Fruit fly (Drosophila melanogaster): ENCODE measurements around the gene bai.

Gene bai

dm6 chr3R:25033142-25033586 is 6.0 kb upstream of the bai start, which contains the start of gene Smg6 (continued):
- TF ChIP-seq chm (GFP tag; IDR thresholded peaks at IDR 0.05) (0 out of 2 replicates have a peak, but pooled peaks have one; percentile 10), sima (GFP tag; optimal IDR thresholded peaks at IDR 0.05) (no peak), NC2β (GFP tag; optimal IDR thresholded peaks at IDR 0.05) (no peak), CG2889 (GFP tag; IDR thresholded peaks at IDR 0.05) (no peak), hkb (optimal IDR thresholded peaks at IDR 0.05) (peak; percentile 6), hkb (GFP tag; IDR thresholded peaks at IDR 0.05) (no peak), mirr (GFP tag; optimal IDR thresholded peaks at IDR 0.05) (no peak), lilli (GFP tag; optimal IDR thresholded peaks at IDR 0.05) (no peak), CG7372 (GFP tag; IDR thresholded peaks at IDR 0.05) (no peak), MTF-1 (GFP tag; optimal IDR thresholded peaks at IDR 0.05; ENCODE audit: borderline replicate concordance) (no peak), sqz (GFP tag; optimal IDR thresholded peaks at IDR 0.05) (no peak), CG9609 (GFP tag; optimal IDR thresholded peaks at IDR 0.05) (no peak), CG4282 (GFP tag; optimal IDR thresholded peaks at IDR 0.05) (no peak), CG6654 (GFP tag; optimal IDR thresholded peaks at IDR 0.05) (no peak), dati (GFP tag; IDR thresholded peaks at IDR 0.05) (no peak), knrl (GFP tag; IDR thresholded peaks at IDR 0.05; ENCODE audit: partially characterized antibody) (no peak), tx (GFP tag; optimal IDR thresholded peaks at IDR 0.05) (no peak), CG31224 (GFP tag; IDR thresholded peaks at IDR 0.05) (no peak), tll (GFP tag; optimal IDR thresholded peaks at IDR 0.05) (no peak), sug (tag; optimal IDR thresholded peaks at IDR 0.05) (no peak), Lim3 (GFP tag; IDR thresholded peaks at IDR 0.05) (no peak), CG43689 (GFP tag; IDR thresholded peaks at IDR 0.05) (no peak), prd (optimal IDR thresholded peaks at IDR 0.05) (no peak), prd (GFP tag; IDR thresholded peaks at IDR 0.05) (no peak), CG12155 (GFP tag; optimal IDR thresholded peaks at IDR 0.05) (no peak), CG12391 (tag; optimal IDR thresholded peaks at IDR 0.05) (no peak), Mad (GFP tag; optimal IDR thresholded peaks at IDR 0.05) (no peak), CG17186 (GFP tag; optimal IDR thresholded peaks at IDR 0.05) (peak; percentile 59), mam (GFP tag; optimal IDR thresholded peaks at IDR 0.05) (no peak), Sox102F (GFP tag; optimal IDR thresholded peaks at IDR 0.05) (no peak), CG4424 (GFP tag; optimal IDR thresholded peaks at IDR 0.05) (no peak), CG6765 (GFP tag; optimal IDR thresholded peaks at IDR 0.05) (no peak), CG3407 (GFP tag; optimal IDR thresholded peaks at IDR 0.05) (no peak), Side (GFP tag; optimal IDR thresholded peaks at IDR 0.05) (no peak), CG7963 (GFP tag; IDR thresholded peaks at IDR 0.05; ENCODE audit: partially characterized antibody) (no peak), Hand (GFP tag; optimal IDR thresholded peaks at IDR 0.05) (no peak), ATbp (GFP tag; optimal IDR thresholded peaks at IDR 0.05) (no peak), CG8089 (GFP tag; optimal IDR thresholded peaks at IDR 0.05) (no peak), CG1792 (GFP tag; optimal IDR thresholded peaks at IDR 0.05) (no peak), ham (GFP tag; IDR thresholded peaks at IDR 0.05) (no peak), cato (GFP tag; optimal IDR thresholded peaks at IDR 0.05; ENCODE audit: borderline replicate concordance) (no peak), CG10979 (tag; optimal IDR thresholded peaks at IDR 0.05) (no peak), hth (optimal IDR thresholded peaks at IDR 0.05) (no peak), MESR4 (GFP tag; optimal IDR thresholded peaks at IDR 0.05) (peak; percentile 99), CG34376 (GFP tag; optimal IDR thresholded peaks at IDR 0.05) (peak; percentile 49), CG10366 (GFP tag; IDR thresholded peaks at IDR 0.05) (no peak), abd-A (tag; optimal IDR thresholded peaks at IDR 0.05) (no peak), vfl (GFP tag; optimal IDR thresholded peaks at IDR 0.05) (no peak), Atf6 (GFP tag; IDR thresholded peaks at IDR 0.05) (no peak), Ets97D (GFP tag; optimal IDR thresholded peaks at IDR 0.05) (peak; percentile 28), B-H2 (GFP tag; optimal IDR thresholded peaks at IDR 0.05) (no peak), pzg (GFP tag; optimal IDR thresholded peaks at IDR 0.05) (peak; percentile 90), CG17328 (GFP tag; IDR thresholded peaks at IDR 0.05) (no peak)

Data from whole organism, embryonic.